Fruit fly (Drosophila melanogaster): ENCODE results near the gene CG13901.

CG13901 gene

dm6 chr3L:810038-810644 lies 27.5 kb downstream of the CG13901 start (continued):
- no peak for TF ChIP-seq ac (GFP tag; optimal IDR thresholded peaks at IDR 0.05)
- TF ChIP-seq CG4328 (GFP tag; optimal IDR thresholded peaks at IDR 0.05): no peak
- TF ChIP-seq CG32767 (GFP tag; IDR thresholded peaks at IDR 0.05): no peak
- TF ChIP-seq prd (optimal IDR thresholded peaks at IDR 0.05): no peak
- peak; percentile 24; the same call in 1 of the 3 replicates for TF ChIP-seq prd (GFP tag; IDR thresholded peaks at IDR 0.05)
- TF ChIP-seq CG11247 (GFP tag; IDR thresholded peaks at IDR 0.05): no peak
- TF ChIP-seq lilli (GFP tag; optimal IDR thresholded peaks at IDR 0.05): no peak
- no peak for TF ChIP-seq Awh (GFP tag; IDR thresholded peaks at IDR 0.05)
- no peak for TF ChIP-seq Hand (GFP tag; optimal IDR thresholded peaks at IDR 0.05)
- TF ChIP-seq CG1603 (tag; optimal IDR thresholded peaks at IDR 0.05): peak; percentile 22
- no peak for TF ChIP-seq slp2 (GFP tag; optimal IDR thresholded peaks at IDR 0.05)
- TF ChIP-seq CG10979 (tag; optimal IDR thresholded peaks at IDR 0.05): peak; percentile 34
- TF ChIP-seq CG18262 (tag; optimal IDR thresholded peaks at IDR 0.05): peak; percentile 37
- 0 out of 2 replicates have a peak, but pooled peaks have one; percentile 9 for TF ChIP-seq CG4404 (GFP tag; IDR thresholded peaks at IDR 0.05)
- no peak for TF ChIP-seq tap (tag; optimal IDR thresholded peaks at IDR 0.05)
- no peak for TF ChIP-seq pum (GFP tag; optimal IDR thresholded peaks at IDR 0.05)
- no peak for TF ChIP-seq Hr3 (GFP tag; optimal IDR thresholded peaks at IDR 0.05)
- no peak for TF ChIP-seq ftz-f1 (GFP tag; optimal IDR thresholded peaks at IDR 0.05)
- peak; percentile 27 for TF ChIP-seq dmrt11E (tag; optimal IDR thresholded peaks at IDR 0.05)
- no peak for TF ChIP-seq Ada2b (GFP tag; IDR thresholded peaks at IDR 0.05)
- peak; percentile 44 for TF ChIP-seq zfh1 (GFP tag; IDR thresholded peaks at IDR 0.05)
- TF ChIP-seq CG8388 (GFP tag; optimal IDR thresholded peaks at IDR 0.05): peak; percentile 7
- TF ChIP-seq h (optimal IDR thresholded peaks at IDR 0.05): no peak
- no peak for TF ChIP-seq Ravus (GFP tag; IDR thresholded peaks at IDR 0.05)
- TF ChIP-seq bigmax (GFP tag; optimal IDR thresholded peaks at IDR 0.05): no peak
- TF ChIP-seq ham (GFP tag; IDR thresholded peaks at IDR 0.05): no peak
- TF ChIP-seq Sox100B (GFP tag; optimal IDR thresholded peaks at IDR 0.05): no peak
- no peak for TF ChIP-seq tio (GFP tag; optimal IDR thresholded peaks at IDR 0.05)
- TF ChIP-seq CG4424 (GFP tag; optimal IDR thresholded peaks at IDR 0.05): peak; percentile 10
- no peak for TF ChIP-seq CG6272 (GFP tag; IDR thresholded peaks at IDR 0.05)
- no peak for TF ChIP-seq CG17385 (GFP tag; optimal IDR thresholded peaks at IDR 0.05)
- TF ChIP-seq GATAe (GFP tag; conservative IDR thresholded peaks at IDR 0.05): no peak
- TF ChIP-seq crp (GFP tag; optimal IDR thresholded peaks at IDR 0.05): no peak
- peak; percentile 23 for TF ChIP-seq gsb-n (tag; optimal IDR thresholded peaks at IDR 0.05)
- TF ChIP-seq BtbVII (GFP tag; optimal IDR thresholded peaks at IDR 0.05): no peak
- TF ChIP-seq CG3065 (GFP tag; optimal IDR thresholded peaks at IDR 0.05): no peak
- peak; percentile 60 for TF ChIP-seq Xrp1 (GFP tag; IDR thresholded peaks at IDR 0.05)
- no peak for TF ChIP-seq mam (GFP tag; optimal IDR thresholded peaks at IDR 0.05)
- TF ChIP-seq nmo (GFP tag; optimal IDR thresholded peaks at IDR 0.05): peak; percentile 20
- TF ChIP-seq crc (GFP tag; optimal IDR thresholded peaks at IDR 0.05): no peak
- TF ChIP-seq unpg (GFP tag; optimal IDR thresholded peaks at IDR 0.05): peak; percentile 7
- peak; percentile 54 for TF ChIP-seq CG31441 (GFP tag; IDR thresholded peaks at IDR 0.05)
- no peak for TF ChIP-seq MESR4 (GFP tag; optimal IDR thresholded peaks at IDR 0.05)
- TF ChIP-seq so (GFP tag; IDR thresholded peaks at IDR 0.05): no peak
- TF ChIP-seq grau (tag; optimal IDR thresholded peaks at IDR 0.05): no peak
- TF ChIP-seq grn (GFP tag; optimal IDR thresholded peaks at IDR 0.05): no peak
- TF ChIP-seq CG11696 (GFP tag; IDR thresholded peaks at IDR 0.05): 0 out of 2 replicates have a peak, but pooled peaks have one; percentile 6
- TF ChIP-seq CG7556 (GFP tag; optimal IDR thresholded peaks at IDR 0.05): peak; percentile 14
- TF ChIP-seq CG5180 (GFP tag; optimal IDR thresholded peaks at IDR 0.05): no peak
- TF ChIP-seq gcm2 (GFP tag; optimal IDR thresholded peaks at IDR 0.05): no peak
- TF ChIP-seq CG1832 (GFP tag; optimal IDR thresholded peaks at IDR 0.05): no peak

Data from whole organism, embryonic.